Worm (Caenorhabditis elegans) whole organism, young adult: Measurements from ENCODE around the gene C35B1.9.

Experiments
- B0019.2 ChIP-seq: fragments of 200-800 bp; sonication (Bioruptor generic); conservative IDR thresholded peaks from 2 replicates; pipeline ENCODE4 v1.3.6; 2022; ENCODE audit warnings: missing genetic modification reagents, missing genetic modification characterization, missing compliant biosample characterization
- B0261.1 ChIP-seq: sonication (generic microtip); optimal IDR thresholded peaks from 2 replicates; lab custom pipeline; 2016; ENCODE audit warnings: mild to moderate bottlenecking, missing genetic modification characterization, moderate library complexity, missing compliant biosample characterization
- C06A6.2 ChIP-seq: fragments of 200-800 bp; sonication (Bioruptor generic); conservative IDR thresholded peaks from 2 replicates; pipeline ENCODE4 v1.3.6; 2022; ENCODE audit warnings: missing genetic modification characterization, missing compliant biosample characterization
- F10E7.11 ChIP-seq: sonication (generic microtip); optimal IDR thresholded peaks from 2 replicates; lab custom pipeline; 2017; ENCODE audit warnings: mild to moderate bottlenecking, missing genetic modification characterization, moderate library complexity, missing compliant biosample characterization
- F22D6.2 ChIP-seq: sonication (generic microtip); optimal IDR thresholded peaks from 2 replicates; lab custom pipeline; 2016; ENCODE audit warnings: mild to moderate bottlenecking, missing genetic modification characterization, missing compliant biosample characterization
- F37B4.10 ChIP-seq: fragments of 200-800 bp; sonication (Bioruptor generic); IDR thresholded peaks from 2 replicates; pipeline ENCODE4 v1.3.6; 2022; ENCODE audit warnings: missing genetic modification characterization, missing compliant biosample characterization
- F52B5.7 ChIP-seq: sonication (generic microtip); optimal IDR thresholded peaks from 2 replicates; lab custom pipeline; 2016; ENCODE audit warnings: mild to moderate bottlenecking, missing genetic modification characterization, missing compliant biosample characterization
- F57C9.4 ChIP-seq: sonication (generic microtip); optimal IDR thresholded peaks from 2 replicates; lab custom pipeline; 2017; ENCODE audit warnings: mild to moderate bottlenecking, missing genetic modification characterization, missing compliant biosample characterization
- T26A5.8 ChIP-seq: sonication (generic microtip); optimal IDR thresholded peaks from 2 replicates; lab custom pipeline; 2016; ENCODE audit warnings: missing genetic modification characterization, missing compliant biosample characterization
- aptf-2 ChIP-seq: fragments of 200-800 bp; sonication (Bioruptor generic); conservative IDR thresholded peaks from 2 replicates; pipeline ENCODE4 v1.3.6; 2022; ENCODE audit warnings: missing genetic modification reagents, missing genetic modification characterization, missing compliant biosample characterization
- athp-1 ChIP-seq: sonication (generic microtip); optimal IDR thresholded peaks from 2 replicates; lab custom pipeline; 2017; ENCODE audit warnings: mild to moderate bottlenecking, missing genetic modification characterization, missing compliant biosample characterization
- attf-3 ChIP-seq: fragments of 200-800 bp; sonication (Bioruptor generic); conservative IDR thresholded peaks from 2 replicates; pipeline ENCODE4 v1.3.6; 2022; ENCODE audit warnings: missing genetic modification reagents, missing genetic modification characterization, missing compliant biosample characterization
- bed-1 ChIP-seq: fragments of 200-800 bp; sonication (Bioruptor generic); IDR thresholded peaks from 2 replicates; pipeline ENCODE4 v1.3.6; 2022; ENCODE audit warnings: missing genetic modification reagents, missing genetic modification characterization, missing compliant biosample characterization
- cebp-2 ChIP-seq: fragments of 200-800 bp; sonication (Bioruptor generic); IDR thresholded peaks from 2 replicates; pipeline ENCODE4 v1.3.6; 2022; ENCODE audit warnings: missing genetic modification characterization, missing compliant biosample characterization
- ceh-79 ChIP-seq: sonication (generic microtip); optimal IDR thresholded peaks from 2 replicates; lab custom pipeline; 2017; ENCODE audit warnings: mild to moderate bottlenecking, missing genetic modification characterization, missing compliant biosample characterization
- chd-7 ChIP-seq: sonication (generic microtip); optimal IDR thresholded peaks from 2 replicates; lab custom pipeline; 2016; ENCODE audit warnings: mild to moderate bottlenecking, missing genetic modification characterization, moderate library complexity, missing compliant biosample characterization
- dox-1 ChIP-seq: fragments of 200-800 bp; sonication (Bioruptor generic); IDR thresholded peaks from 2 replicates; pipeline ENCODE4 v1.3.6; 2022; ENCODE audit warnings: missing genetic modification reagents, missing genetic modification characterization, missing compliant biosample characterization
- egl-44 ChIP-seq: fragments of 200-800 bp; sonication (Bioruptor generic); IDR thresholded peaks from 2 replicates; pipeline ENCODE4 v1.3.6; 2022; ENCODE audit warnings: missing genetic modification reagents, missing genetic modification characterization, missing compliant biosample characterization
- egrh-3 ChIP-seq: fragments of 200-800 bp; sonication (Bioruptor generic); IDR thresholded peaks from 2 replicates; pipeline ENCODE4 v1.3.6; 2022; ENCODE audit warnings: missing genetic modification reagents, missing genetic modification characterization, missing compliant biosample characterization
- ekl-4 ChIP-seq: fragments of 200-800 bp; sonication (Bioruptor generic); IDR thresholded peaks from 2 replicates; pipeline ENCODE4 v1.3.6; 2022; ENCODE audit warnings: missing genetic modification reagents, missing genetic modification characterization, missing compliant biosample characterization
- ets-4 ChIP-seq: fragments of 200-800 bp; sonication (Bioruptor generic); optimal IDR thresholded peaks from 2 replicates; lab custom pipeline; 2018; ENCODE audit warnings: mild to moderate bottlenecking, missing genetic modification characterization, missing compliant biosample characterization
- fkh-3 ChIP-seq: sonication (generic microtip); optimal IDR thresholded peaks from 2 replicates; lab custom pipeline; 2016; ENCODE audit warnings: mild to moderate bottlenecking, missing genetic modification characterization, missing compliant biosample characterization
- gei-17 ChIP-seq: fragments of 200-800 bp; sonication (Bioruptor generic); optimal IDR thresholded peaks from 2 replicates; lab custom pipeline; 2018; ENCODE audit warnings: mild to moderate bottlenecking, missing genetic modification characterization, missing compliant biosample characterization
- hlh-26 ChIP-seq: fragments of 200-800 bp; sonication (Bioruptor generic); conservative IDR thresholded peaks from 2 replicates; pipeline ENCODE4 v1.3.6; 2022; ENCODE audit warnings: missing genetic modification reagents, missing genetic modification characterization, missing compliant biosample characterization
- hmg-1.2 ChIP-seq: fragments of 200-800 bp; sonication (Bioruptor generic); IDR thresholded peaks from 2 replicates; pipeline ENCODE4 v1.3.6; 2022; ENCODE audit warnings: missing genetic modification reagents, missing genetic modification characterization, missing compliant biosample characterization
- hsf-1 ChIP-seq: fragments of 200-800 bp; sonication (Bioruptor generic); IDR thresholded peaks from 2 replicates; pipeline ENCODE4 v1.3.6; 2022; ENCODE audit warnings: missing genetic modification reagents, missing genetic modification characterization, missing compliant biosample characterization
- let-526 ChIP-seq: fragments of 200-800 bp; sonication (Bioruptor generic); IDR thresholded peaks from 2 replicates; pipeline ENCODE4 v1.3.6; 2022; ENCODE audit warnings: missing genetic modification reagents, missing genetic modification characterization, missing compliant biosample characterization
- lin-26 ChIP-seq: fragments of 200-800 bp; sonication (Bioruptor generic); IDR thresholded peaks from 2 replicates; pipeline ENCODE4 v1.3.6; 2022; ENCODE audit warnings: missing genetic modification reagents, missing genetic modification characterization, missing compliant biosample characterization
- lin-35 ChIP-seq, 3 experiments: fragments of 150-350 bp in 2 of 3; sonication (generic microtip) in 1 of 3; optimal IDR thresholded peaks; 2 replicates each; lab custom pipeline; 2014 to 2018; ENCODE audit warnings: missing biosample characterization in 3 of 3, missing genetic modification characterization in 3 of 3, missing genetic modification reagents in 3 of 3
- lin-40 ChIP-seq: sonication (generic microtip); optimal IDR thresholded peaks from 2 replicates; lab custom pipeline; 2016; ENCODE audit warnings: missing genetic modification characterization, mild to moderate bottlenecking, missing compliant biosample characterization, missing genotype, missing genetic modification reagents
- lir-1 ChIP-seq: fragments of 200-800 bp; sonication (Bioruptor generic); conservative IDR thresholded peaks from 2 replicates; pipeline ENCODE4 v1.3.6; 2022; ENCODE audit warnings: missing genetic modification reagents, missing genetic modification characterization, missing compliant biosample characterization
- lsl-1 ChIP-seq: fragments of 200-800 bp; sonication (Bioruptor generic); optimal IDR thresholded peaks from 2 replicates; lab custom pipeline; 2018; ENCODE audit warnings: mild to moderate bottlenecking, missing genetic modification characterization, moderate library complexity, missing compliant biosample characterization
- madf-10 ChIP-seq: sonication (generic microtip); optimal IDR thresholded peaks from 2 replicates; lab custom pipeline; 2016; ENCODE audit warnings: mild to moderate bottlenecking, missing genetic modification characterization, missing compliant biosample characterization
- madf-8 ChIP-seq: fragments of 200-800 bp; sonication (Bioruptor generic); conservative IDR thresholded peaks from 2 replicates; pipeline ENCODE4 v1.3.6; 2022; ENCODE audit warnings: missing genetic modification reagents, missing genetic modification characterization, missing compliant biosample characterization
- mcd-1 ChIP-seq: fragments of 200-800 bp; sonication (Bioruptor generic); IDR thresholded peaks from 2 replicates; pipeline ENCODE4 v1.3.6; 2022; ENCODE audit warnings: missing genetic modification reagents, missing genetic modification characterization, missing compliant biosample characterization
- mes-4 ChIP-seq: sonication (generic microtip); optimal IDR thresholded peaks from 2 replicates; lab custom pipeline; 2016; ENCODE audit warnings: missing genotype, missing genetic modification characterization, missing compliant biosample characterization
- nfya-1 ChIP-seq: sonication (generic microtip); optimal IDR thresholded peaks from 2 replicates; lab custom pipeline; 2017; ENCODE audit warnings: antibody characterized with exemption, missing compliant biosample characterization, missing genetic modification characterization, borderline replicate concordance; ENCODE audit not compliant: insufficient read depth
- nfya-2 ChIP-seq: fragments of 200-800 bp; sonication (Bioruptor generic); IDR thresholded peaks from 2 replicates; pipeline ENCODE4 v1.3.6; 2022; ENCODE audit warnings: missing genetic modification reagents, missing genetic modification characterization, missing compliant biosample characterization
- nhr-120 ChIP-seq: fragments of 200-800 bp; sonication (Bioruptor generic); IDR thresholded peaks from 2 replicates; pipeline ENCODE4 v1.3.6; 2022; ENCODE audit warnings: missing genetic modification characterization, missing compliant biosample characterization
- nhr-27 ChIP-seq: fragments of 200-800 bp; sonication (Bioruptor generic); optimal IDR thresholded peaks from 2 replicates; lab custom pipeline; 2018; ENCODE audit warnings: mild to moderate bottlenecking, missing genetic modification characterization, moderate library complexity, missing compliant biosample characterization
- nhr-90 ChIP-seq: sonication (generic microtip); optimal IDR thresholded peaks from 2 replicates; lab custom pipeline; 2016; ENCODE audit warnings: missing genotype, mild to moderate bottlenecking, missing genetic modification characterization, missing compliant biosample characterization
- pbrm-1 ChIP-seq: fragments of 200-800 bp; sonication (Bioruptor generic); IDR thresholded peaks from 2 replicates; pipeline ENCODE4 v1.3.6; 2022; ENCODE audit warnings: missing genetic modification reagents, missing genetic modification characterization, missing compliant biosample characterization
- rpc-1 ChIP-seq, 2 experiments: fragments of 150-350 bp in 1 of 2; sonication (generic microtip) in 1 of 2; optimal IDR thresholded peaks; 2 replicates each; lab custom pipeline; 2014 to 2018; ENCODE audit warnings: missing biosample characterization in 1 of 2, missing genetic modification characterization in 1 of 2, missing genetic modification reagents in 1 of 2, missing genotype in 1 of 2
- sdz-38 ChIP-seq: sonication (generic microtip); optimal IDR thresholded peaks from 2 replicates; lab custom pipeline; 2016; ENCODE audit warnings: missing genotype, missing genetic modification characterization, missing compliant biosample characterization
- sptf-2 ChIP-seq: fragments of 200-800 bp; sonication (Bioruptor generic); optimal IDR thresholded peaks from 2 replicates; lab custom pipeline; 2018; ENCODE audit warnings: mild to moderate bottlenecking, missing genetic modification characterization, missing compliant biosample characterization
- tlf-1 ChIP-seq: fragments of 200-800 bp; sonication (Bioruptor generic); optimal IDR thresholded peaks from 2 replicates; lab custom pipeline; 2018; ENCODE audit warnings: mild to moderate bottlenecking, missing genetic modification characterization, missing compliant biosample characterization
- zim-3 ChIP-seq: sonication (generic microtip); optimal IDR thresholded peaks from 2 replicates; lab custom pipeline; 2017; ENCODE audit warnings: mild to moderate bottlenecking, missing genetic modification characterization, moderate library complexity, missing compliant biosample characterization
- ztf-22 ChIP-seq: fragments of 200-800 bp; sonication (Bioruptor generic); optimal IDR thresholded peaks from 2 replicates; lab custom pipeline; 2018; ENCODE audit warnings: mild to moderate bottlenecking, missing genetic modification characterization, moderate library complexity, missing compliant biosample characterization

C35B1.9 gene

DNA sequence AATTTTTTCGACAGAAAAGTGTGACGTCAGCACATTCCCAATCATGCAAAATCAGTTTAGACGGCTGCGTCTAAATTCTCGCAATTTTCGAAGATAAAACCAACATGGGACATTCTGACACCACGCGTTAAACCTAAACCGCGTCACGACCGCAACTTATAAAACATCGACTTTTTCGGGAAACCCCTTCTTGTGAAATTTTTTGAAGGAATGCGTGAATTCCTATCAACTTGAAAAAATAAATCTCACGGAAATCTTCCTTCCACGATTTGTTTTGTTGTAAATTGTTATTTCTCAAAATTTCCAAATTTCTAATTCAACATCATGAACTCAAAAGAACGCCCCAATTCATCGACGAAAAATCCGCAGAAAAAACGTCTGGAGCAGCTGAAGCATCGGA, 40.8 kb downstream of the C35B1.9 start, which contains the start of gene F35F11.2:
TSS of gene F35F11.2 (plus strand) at position 301 of the 400 bp plus-strand sequence.
- no peak for TF ChIP-seq bed-1 (GFP tag; lab: Robert Waterston, UW)
- no peak for TF ChIP-seq nhr-120 (GFP tag; lab: Robert Waterston, UW)
- TF ChIP-seq egl-44, result no peak
- TF ChIP-seq F37B4.10, result no peak
- TF ChIP-seq nfya-1 (tag; lab: Kevin White, UChicago), result no peak
- TF ChIP-seq dox-1 (GFP tag; lab: Robert Waterston, UW), result no peak
- TF ChIP-seq attf-3 (GFP tag; lab: Robert Waterston, UW), result no peak
- no peak for TF ChIP-seq T26A5.8 (tag; lab: Kevin White, UChicago)
- TF ChIP-seq, all 124 proteins: peak for 0

DNA sequence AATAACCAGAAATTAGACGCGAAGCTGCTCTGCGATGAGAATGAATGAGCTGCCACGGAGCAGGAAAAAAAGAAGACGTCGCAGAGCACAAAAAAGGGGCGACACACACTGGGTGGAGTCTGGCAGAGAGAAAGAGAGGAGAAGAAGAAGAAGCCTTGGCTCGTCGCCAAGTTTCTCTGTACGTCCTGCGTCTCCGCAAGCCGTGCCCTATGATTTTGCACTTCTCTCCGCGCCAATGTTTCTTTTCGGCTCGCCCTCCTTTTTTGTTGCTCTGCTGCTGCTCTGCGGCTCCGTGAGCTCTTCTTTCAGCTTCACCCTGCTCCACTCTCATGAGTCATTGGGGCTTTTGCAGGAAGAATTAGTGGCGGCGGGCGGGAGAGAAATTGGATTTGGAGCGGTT, 45.9 kb downstream of the C35B1.9 start, which contains the start of gene hlh-30:
TSS of gene hlh-30 (minus strand) at position 69 of the 400 bp plus-strand sequence.
- TF ChIP-seq tlf-1 (GFP tag; lab: Kevin White, UChicago), result no peak
- TF ChIP-seq mes-4 (tag; lab: Kevin White, UChicago), result no peak
- TF ChIP-seq F52B5.7 (tag; lab: Kevin White, UChicago), result no peak
- TF ChIP-seq madf-8 (GFP tag; lab: Robert Waterston, UW), result no peak
- TF ChIP-seq hlh-26 (GFP tag; lab: Robert Waterston, UW), result no peak
- no peak for TF ChIP-seq nfya-2 (GFP tag; lab: Robert Waterston, UW)
- no peak for TF ChIP-seq madf-10 (tag; lab: Kevin White, UChicago)
- no peak for TF ChIP-seq cebp-2
- no peak for TF ChIP-seq ekl-4 (GFP tag; lab: Robert Waterston, UW)
- TF ChIP-seq ets-4 (GFP tag; lab: Kevin White, UChicago), result no peak
- TF ChIP-seq B0261.1 (tag; lab: Kevin White, UChicago), result no peak
- no peak for TF ChIP-seq fkh-3 (tag; lab: Kevin White, UChicago)
- TF ChIP-seq egrh-3 (GFP tag; lab: Robert Waterston, UW), result peak; percentile 61
- no peak for TF ChIP-seq B0019.2 (GFP tag; lab: Robert Waterston, UW)
- TF ChIP-seq aptf-2 (GFP tag; lab: Robert Waterston, UW), result no peak
- TF ChIP-seq chd-7 (tag; lab: Kevin White, UChicago), result peak; percentile 27
- no peak for TF ChIP-seq zim-3 (tag; lab: Kevin White, UChicago)
- TF ChIP-seq sdz-38 (tag; lab: Kevin White, UChicago), result no peak
- TF ChIP-seq ztf-22, result no peak
- TF ChIP-seq F22D6.2 (tag; lab: Kevin White, UChicago), result no peak
- no peak for TF ChIP-seq nhr-90 (tag; lab: Kevin White, UChicago)
- TF ChIP-seq ceh-79 (tag; lab: Kevin White, UChicago), result no peak
- peak; percentile 57; the same call in 1 of the 2 replicates for TF ChIP-seq hmg-1.2 (GFP tag; lab: Robert Waterston, UW)
- no peak for TF ChIP-seq nhr-120 (GFP tag; lab: Robert Waterston, UW)
- TF ChIP-seq lin-26, result no peak
- peak; percentile 63; the same call in 1 of the 2 replicates for TF ChIP-seq dox-1 (GFP tag; lab: Robert Waterston, UW)
- no peak for TF ChIP-seq F57C9.4 (tag; lab: Kevin White, UChicago)
- no peak for TF ChIP-seq sptf-2
- TF ChIP-seq gei-17 (GFP tag; lab: Kevin White, UChicago), result no peak
- TF ChIP-seq nhr-27 (tag; lab: Kevin White, UChicago), result no peak
- TF ChIP-seq mcd-1 (GFP tag; lab: Robert Waterston, UW), result peak; percentile 56
- peak in 1 of 3 experiments; percentile 56 for TF ChIP-seq lin-35 (GFP tag; optimal IDR thresholded peaks at IDR 0.05; lab: Kevin White, UChicago)
- no peak for TF ChIP-seq lin-40 (tag; lab: Kevin White, UChicago)
- no peak for TF ChIP-seq rpc-1 (optimal IDR thresholded peaks at IDR 0.05; lab: Kevin White, UChicago)
- TF ChIP-seq rpc-1 (tag; optimal IDR thresholded peaks at IDR 0.05; lab: Kevin White, UChicago), result no peak
- TF ChIP-seq nfya-1 (tag; lab: Kevin White, UChicago), result no peak
- no peak for TF ChIP-seq pbrm-1 (GFP tag; lab: Robert Waterston, UW)
- TF ChIP-seq F10E7.11, result no peak
- TF ChIP-seq lir-1 (GFP tag; lab: Robert Waterston, UW), result no peak
- no peak for TF ChIP-seq hsf-1 (GFP tag; lab: Robert Waterston, UW)
- TF ChIP-seq let-526 (GFP tag; lab: Robert Waterston, UW), result no peak
- TF ChIP-seq athp-1 (tag; lab: Kevin White, UChicago), result no peak
- TF ChIP-seq lsl-1 (GFP tag; lab: Kevin White, UChicago), result no peak
- TF ChIP-seq C06A6.2 (GFP tag; lab: Robert Waterston, UW), result no peak
